Fruit fly (Drosophila melanogaster) whole organism: ENCODE measurements around the gene CG34338.

Source experiments
- CG8478 ChIP-seq: fragments of >200 bp; optimal IDR thresholded peaks from 2 replicates; lab custom pipeline; 2018; ENCODE audit warnings: inconsistent platforms
- Dll ChIP-seq: fragments of >200 bp; optimal IDR thresholded peaks from 2 replicates; lab custom pipeline; 2017
- pan ChIP-seq: fragments of >200 bp; optimal IDR thresholded peaks from 2 replicates; lab custom pipeline; 2017
- psq ChIP-seq: fragments of >200 bp; optimal IDR thresholded peaks from 2 replicates; lab custom pipeline; 2017
- usp ChIP-seq: fragments of >200 bp; optimal IDR thresholded peaks from 2 replicates; lab custom pipeline; 2017; ENCODE audit warnings: missing biosample characterization, missing genetic modification characterization, mixed read lengths

dm6 chrX:7791086-7791485 lies 22.5 kb downstream of the CG34338 start:
- TF ChIP-seq CG8478 (no peak), usp (GFP tag; lab: Kevin White, UChicago) (no peak), pan (lab: Kevin White, UChicago) (no peak), psq (no peak), Dll (no peak)
